Fruit fly (Drosophila melanogaster) whole organism, embryonic: ENCODE results near the gene p24-2.

Experiments used
- Awh ChIP-seq: fragments of 200-800 bp; sonication (Bioruptor generic); IDR thresholded peaks from 2 replicates; pipeline ENCODE4, ENCODE4 v1.3.6; 2022; ENCODE audit warnings: missing biosample characterization, missing genetic modification characterization
- CG13123 ChIP-seq: fragments of 200-800 bp; sonication (Bioruptor generic); optimal IDR thresholded peaks from 2 replicates; lab custom pipeline; 2016; ENCODE audit warnings: missing biosample characterization, missing genetic modification characterization
- CG16779 ChIP-seq: fragments of 200-800 bp; sonication (Bioruptor generic); IDR thresholded peaks from 2 replicates; pipeline ENCODE4 v1.3.6; 2022; ENCODE audit warnings: missing biosample characterization, missing genetic modification characterization
- CG6791 ChIP-seq: fragments of 200-800 bp; sonication (Bioruptor generic); IDR thresholded peaks from 3 replicates; pipeline ENCODE4 v1.3.6; 2022; ENCODE audit warnings: missing biosample characterization, missing genetic modification characterization; ENCODE audit not compliant: partially characterized antibody
- Doc3 ChIP-seq: fragments of 200-800 bp; sonication (Bioruptor generic); IDR thresholded peaks from 3 replicates; pipeline ENCODE4 v1.3.6; 2022; ENCODE audit warnings: missing biosample characterization, missing genetic modification characterization; ENCODE audit not compliant: partially characterized antibody
- Lpt ChIP-seq: fragments of >200 bp; optimal IDR thresholded peaks from 2 replicates; lab custom pipeline; 2018; ENCODE audit warnings: missing biosample characterization, missing genetic modification characterization
- al ChIP-seq: fragments of 200-800 bp; sonication (Bioruptor generic); IDR thresholded peaks from 2 replicates; pipeline ENCODE4 v1.3.6; 2022; ENCODE audit warnings: missing biosample characterization, missing genetic modification characterization
- bsh ChIP-seq, 2 experiments: fragments of 200-800 bp; sonication (Bioruptor generic); optimal IDR thresholded peaks; 2 replicates each; lab custom pipeline; 2017 to 2018; ENCODE audit warnings: mild to moderate bottlenecking in 2 of 2, missing biosample characterization in 2 of 2, missing genetic modification characterization in 2 of 2, moderate library complexity in 1 of 2
- cato ChIP-seq: fragments of 200-800 bp; sonication (Bioruptor generic); optimal IDR thresholded peaks from 2 replicates; lab custom pipeline; 2016; ENCODE audit warnings: missing biosample characterization, missing genetic modification characterization, borderline replicate concordance
- gsb-n ChIP-seq: fragments of 200-800 bp; sonication (Bioruptor generic); optimal IDR thresholded peaks from 3 replicates; lab custom pipeline; 2018; ENCODE audit warnings: missing biosample characterization, mild to moderate bottlenecking, missing genetic modification characterization
- klu ChIP-seq: fragments of 200-800 bp; sonication (Bioruptor generic); IDR thresholded peaks from 2 replicates; pipeline ENCODE4 v1.3.6; 2022; ENCODE audit warnings: missing biosample characterization, missing genetic modification characterization
- nerfin-2 ChIP-seq: fragments of 200-800 bp; sonication (Bioruptor generic); IDR thresholded peaks from 2 replicates; pipeline ENCODE4 v1.3.6; 2022; ENCODE audit warnings: missing biosample characterization, missing genetic modification characterization; ENCODE audit not compliant: partially characterized antibody
- salm ChIP-seq: fragments of 200-800 bp; sonication (Bioruptor generic); optimal IDR thresholded peaks from 2 replicates; lab custom pipeline; 2018; ENCODE audit warnings: missing biosample characterization, mild to moderate bottlenecking, missing genetic modification characterization

DNA sequence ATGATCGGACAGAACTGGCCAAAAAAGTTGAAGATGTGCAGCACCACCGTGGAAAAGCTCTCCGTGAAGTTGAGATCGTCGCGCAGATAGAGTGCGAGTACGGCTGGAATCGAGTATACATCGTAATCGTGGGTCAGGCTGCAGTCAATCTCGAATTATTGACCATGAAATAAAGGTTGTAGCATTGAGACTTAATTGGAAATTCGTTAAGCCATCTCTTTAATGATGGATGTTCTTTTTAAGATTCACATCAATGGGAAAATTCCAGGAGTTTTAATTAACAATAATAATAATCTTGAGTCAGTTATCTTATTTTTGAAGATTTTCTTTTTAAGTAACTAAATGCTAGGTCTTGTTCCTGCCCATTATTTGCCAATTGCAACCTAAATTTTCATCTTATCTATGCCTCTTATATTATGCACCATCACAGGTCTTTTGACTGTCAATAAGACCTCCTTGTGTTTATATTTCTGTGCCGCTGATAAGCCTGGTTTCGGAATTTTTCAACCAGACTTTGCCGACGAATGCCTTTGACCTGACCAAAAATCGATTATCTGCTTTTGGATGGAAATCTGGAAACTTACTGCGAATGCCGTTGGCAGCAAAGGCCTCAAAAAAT lies 9.4 kb downstream of the p24-2 start:
- TF ChIP-seq Lpt (no peak), salm (tag; lab: Kevin White, UChicago) (no peak), al (GFP tag; lab: Robert Waterston, UW) (no peak), gsb-n (no peak), CG6791 (GFP tag; lab: Robert Waterston, UW) (no peak), klu (GFP tag; lab: Robert Waterston, UW) (no peak), CG13123 (GFP tag; lab: Kevin White, UChicago) (no peak), CG16779 (GFP tag; lab: Robert Waterston, UW) (no peak), cato (GFP tag; lab: Kevin White, UChicago) (no peak), Doc3 (GFP tag; lab: Robert Waterston, UW) (no peak), nerfin-2 (no peak), bsh (GFP tag; optimal IDR thresholded peaks at IDR 0.05; lab: Kevin White, UChicago) (no peak), Awh (no peak)
